Worm (Caenorhabditis elegans): ENCODE data around the gene utx-1.

Gene utx-1

ce11 chrX:8551687-8552327 is 5.1 kb upstream of the utx-1 start, which contains the start of gene dhhc-14:
dhhc-14 (plus strand) TSS chrX:8552277.
- TF ChIP-seq dao-5 (tag; optimal IDR thresholded peaks at IDR 0.05) (no peak), W03F9.2 (tag; optimal IDR thresholded peaks at IDR 0.05) (no peak), him-1 (tag; optimal IDR thresholded peaks at IDR 0.05) (no peak)

DNA sequence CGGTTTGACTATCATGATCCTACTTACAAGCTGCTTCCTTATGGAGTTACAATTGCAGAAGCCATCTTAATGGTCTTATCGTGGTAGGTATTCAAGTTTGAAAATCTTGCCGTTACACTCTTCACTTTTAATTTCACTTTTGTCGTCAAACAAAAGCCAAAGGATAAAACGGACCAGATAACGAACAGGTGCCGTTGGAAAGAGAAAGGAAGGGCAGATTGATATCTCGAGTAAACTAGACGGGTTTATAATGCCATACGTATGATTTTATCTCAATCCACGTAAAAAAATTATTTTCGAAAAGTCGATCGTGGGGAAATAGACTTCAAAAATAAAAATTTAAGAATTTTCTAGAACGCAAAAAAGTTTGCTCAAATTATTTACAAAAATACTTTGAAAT is 2.9 kb upstream of the utx-1 start:
- TF ChIP-seq him-1 (tag; optimal IDR thresholded peaks at IDR 0.05), result no peak
- no peak for TF ChIP-seq dao-5 (tag; optimal IDR thresholded peaks at IDR 0.05)
- no peak for TF ChIP-seq W03F9.2 (tag; optimal IDR thresholded peaks at IDR 0.05)

DNA sequence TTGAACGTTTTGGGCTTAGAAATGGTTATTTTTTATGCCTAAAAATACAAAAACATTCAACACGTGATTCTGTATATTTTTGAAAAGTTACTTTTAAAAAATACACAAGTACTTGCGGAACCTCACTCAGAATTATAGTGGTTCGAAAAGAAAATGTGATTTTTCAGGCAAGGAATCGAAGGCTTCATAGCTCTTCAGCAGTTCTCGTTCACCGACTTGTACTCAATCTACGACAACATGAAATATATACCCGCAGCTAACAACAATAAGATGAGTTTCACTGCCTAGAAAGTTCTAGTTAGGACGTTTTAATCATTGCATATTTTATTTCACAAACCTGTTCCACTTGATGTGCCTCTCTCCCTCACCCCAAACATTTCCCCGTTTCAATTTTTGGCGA is 5.6 kb downstream of the utx-1 start:
- TF ChIP-seq dao-5 (tag; optimal IDR thresholded peaks at IDR 0.05) (no peak), W03F9.2 (tag; optimal IDR thresholded peaks at IDR 0.05) (no peak), him-1 (tag; optimal IDR thresholded peaks at IDR 0.05) (no peak)

DNA sequence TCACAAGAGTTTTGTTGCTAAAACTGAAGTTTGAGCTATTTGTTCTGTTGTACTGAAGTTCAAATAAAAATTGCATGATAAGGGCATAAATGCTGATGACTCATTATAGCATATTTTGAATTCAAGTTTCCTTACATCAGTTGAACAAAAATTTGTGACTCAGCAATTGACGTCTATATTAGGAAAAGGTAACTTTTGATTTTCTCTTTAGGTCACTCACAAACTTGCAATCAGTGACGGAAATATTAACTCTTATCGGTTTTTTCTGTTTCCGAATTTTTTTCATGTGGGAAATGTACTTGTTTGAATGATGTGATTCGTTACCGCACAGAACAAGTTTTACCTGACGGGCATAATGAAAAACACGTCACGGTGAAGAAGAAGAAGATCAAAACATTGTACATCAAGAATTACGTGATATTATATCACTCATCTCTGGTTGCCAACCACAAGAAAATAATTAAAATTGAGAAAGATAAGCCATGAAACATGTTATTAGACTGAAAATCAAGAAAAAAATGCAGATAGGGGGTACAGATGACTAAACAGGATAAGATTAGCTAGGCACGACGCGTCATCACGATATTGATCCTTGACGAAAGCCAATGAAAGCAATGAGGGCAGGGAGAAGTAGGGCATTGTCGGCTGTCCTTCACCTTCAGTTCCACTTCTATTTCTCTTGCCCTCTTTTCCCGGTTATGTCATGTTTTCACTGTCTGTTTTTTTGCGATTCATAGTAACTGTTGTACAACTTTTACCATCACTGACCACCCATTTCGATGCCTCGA is 6.9 kb downstream of the utx-1 start:
- TF ChIP-seq him-1 (tag; optimal IDR thresholded peaks at IDR 0.05) (no peak), W03F9.2 (tag; optimal IDR thresholded peaks at IDR 0.05) (no peak), dao-5 (tag; optimal IDR thresholded peaks at IDR 0.05) (no peak)

DNA sequence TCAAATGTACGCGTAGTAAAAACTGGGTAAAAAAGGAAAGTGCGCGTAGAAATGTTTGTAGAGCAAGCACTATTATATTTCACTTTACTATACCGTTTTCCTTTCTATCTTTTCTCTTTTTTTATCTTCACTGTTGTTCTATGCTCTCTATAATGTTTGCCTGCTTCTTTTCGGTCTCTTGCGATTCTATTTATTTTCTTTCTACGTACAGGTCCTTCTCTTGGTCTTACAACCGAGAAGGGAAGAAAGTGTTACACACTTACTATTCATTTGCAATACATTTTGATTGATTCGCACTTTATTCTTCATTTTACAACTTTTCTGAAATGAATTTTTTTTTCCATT is 7.5 kb downstream of the utx-1 start:
- no peak for TF ChIP-seq dao-5 (tag; optimal IDR thresholded peaks at IDR 0.05)
- TF ChIP-seq W03F9.2 (tag; optimal IDR thresholded peaks at IDR 0.05), result no peak
- no peak for TF ChIP-seq him-1 (tag; optimal IDR thresholded peaks at IDR 0.05)

DNA sequence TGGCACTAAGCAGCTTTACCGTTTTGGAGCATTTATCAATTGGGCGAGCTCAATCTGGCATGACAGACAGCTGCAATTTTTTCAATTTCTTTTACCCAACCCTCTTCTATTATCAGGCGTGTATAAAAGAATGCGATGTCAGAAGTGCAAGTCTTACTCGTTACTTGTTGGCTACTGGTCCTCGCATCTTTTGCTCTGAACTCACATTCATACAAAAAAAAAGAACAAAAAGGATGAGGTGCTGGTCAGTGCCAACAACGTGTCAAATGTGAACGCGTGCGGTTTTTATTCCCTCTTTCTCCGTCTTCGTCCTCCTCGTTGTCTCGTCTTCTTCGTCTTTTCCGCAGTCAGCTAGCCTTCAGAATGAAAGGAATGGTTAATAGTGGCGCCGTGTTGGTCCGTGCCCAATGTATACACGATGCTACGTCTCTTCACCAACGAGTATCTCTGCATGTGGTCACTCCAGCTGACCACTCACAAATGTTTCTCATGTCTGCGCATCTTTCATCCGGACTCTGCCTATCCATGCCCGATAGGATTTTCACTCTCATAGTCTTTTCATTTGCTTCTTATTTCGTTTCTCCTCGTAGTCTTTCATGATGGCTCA is 9.0 kb downstream of the utx-1 start:
- TF ChIP-seq him-1 (tag; optimal IDR thresholded peaks at IDR 0.05) (no peak), W03F9.2 (tag; optimal IDR thresholded peaks at IDR 0.05) (no peak), dao-5 (tag; optimal IDR thresholded peaks at IDR 0.05) (no peak)

ce11 chrX:8566521-8567032 is 9.6 kb downstream of the utx-1 start:
- TF ChIP-seq W03F9.2 (tag; optimal IDR thresholded peaks at IDR 0.05) (no peak), dao-5 (tag; optimal IDR thresholded peaks at IDR 0.05) (no peak), him-1 (tag; optimal IDR thresholded peaks at IDR 0.05) (no peak)

ce11 chrX:8567166-8567565 is 10.2 kb downstream of the utx-1 start:
- TF ChIP-seq dao-5 (tag; optimal IDR thresholded peaks at IDR 0.05) (no peak), W03F9.2 (tag; optimal IDR thresholded peaks at IDR 0.05) (no peak), him-1 (tag; optimal IDR thresholded peaks at IDR 0.05) (no peak)

ce11 chrX:8567823-8568314 is 10.9 kb downstream of the utx-1 start:
- TF ChIP-seq W03F9.2 (tag; optimal IDR thresholded peaks at IDR 0.05) (no peak), dao-5 (tag; optimal IDR thresholded peaks at IDR 0.05) (no peak), him-1 (tag; optimal IDR thresholded peaks at IDR 0.05) (no peak)

DNA sequence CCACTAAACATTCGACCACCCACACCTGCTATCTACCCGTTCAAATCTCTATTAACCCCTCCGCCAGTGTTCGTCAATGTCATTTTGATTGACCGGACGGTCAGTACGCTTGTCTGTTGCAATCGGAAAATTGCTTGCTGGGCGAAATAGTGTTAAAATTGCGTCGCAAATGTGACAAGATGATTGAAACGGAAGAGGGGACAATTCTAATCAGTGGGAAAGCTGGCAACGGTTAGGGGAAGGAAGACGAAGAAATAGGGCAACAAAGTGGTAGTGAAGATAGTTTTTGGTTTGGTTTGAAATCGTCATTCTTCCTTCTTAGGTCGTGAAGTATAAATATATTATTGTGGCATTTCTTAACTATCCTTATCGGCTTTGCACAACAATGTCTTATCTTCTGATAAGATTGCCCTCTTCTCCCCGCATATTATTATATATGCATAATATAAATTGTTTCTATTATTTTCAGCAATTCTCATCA is 11.5 kb downstream of the utx-1 start:
- TF ChIP-seq dao-5 (tag; optimal IDR thresholded peaks at IDR 0.05) (no peak), W03F9.2 (tag; optimal IDR thresholded peaks at IDR 0.05) (no peak), him-1 (tag; optimal IDR thresholded peaks at IDR 0.05) (no peak)

DNA sequence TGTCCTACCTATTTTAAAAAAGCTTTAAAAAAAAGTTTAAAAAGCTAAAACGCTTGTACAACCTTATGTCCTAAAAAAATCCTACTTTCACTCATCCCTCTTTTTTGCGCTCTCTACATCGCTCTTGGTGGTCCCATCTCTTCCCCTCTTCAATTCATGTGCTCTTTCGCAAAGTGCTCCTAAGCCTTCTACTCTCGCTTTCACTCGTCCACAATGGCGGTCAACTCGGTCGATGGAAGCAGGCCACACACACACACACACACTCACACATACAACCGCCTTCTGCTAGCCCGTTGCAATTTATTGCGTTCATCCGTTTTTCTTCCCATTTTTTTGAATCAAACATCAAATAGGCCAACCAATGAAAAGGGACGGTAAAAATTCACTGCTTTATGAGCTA is 12.2 kb downstream of the utx-1 start:
- no peak for TF ChIP-seq him-1 (tag; optimal IDR thresholded peaks at IDR 0.05)
- TF ChIP-seq W03F9.2 (tag; optimal IDR thresholded peaks at IDR 0.05), result no peak
- TF ChIP-seq dao-5 (tag; optimal IDR thresholded peaks at IDR 0.05), result no peak

- no peak for TF ChIP-seq dao-5 (tag; optimal IDR thresholded peaks at IDR 0.05)
- TF ChIP-seq him-1 (tag; optimal IDR thresholded peaks at IDR 0.05), result no peak
- no peak for TF ChIP-seq W03F9.2 (tag; optimal IDR thresholded peaks at IDR 0.05)
These were observed 14.1 kb downstream of the utx-1 start, which contains the start of gene jmjd-3.1 for ce11 chrX:8570997-8571517. jmjd-3.1 (plus strand) TSS chrX:8571047.

- no peak for TF ChIP-seq him-1 (tag; optimal IDR thresholded peaks at IDR 0.05)
- TF ChIP-seq W03F9.2 (tag; optimal IDR thresholded peaks at IDR 0.05), result no peak
- TF ChIP-seq dao-5 (tag; optimal IDR thresholded peaks at IDR 0.05), result no peak
These were observed 23.3 kb downstream of the utx-1 start, which contains the start of gene F18E9.4 for ce11 chrX:8580217-8580616. F18E9.4 (plus strand) TSS chrX:8580517.
